Worm (Caenorhabditis elegans) whole organism, L1 larva: ENCODE data around the gene C28D4.4.

Experiments used
- F16B12.6 ChIP-seq: fragments of 150-350 bp; optimal IDR thresholded peaks from 2 replicates; lab custom pipeline; 2014; ENCODE audit warnings: missing biosample characterization, missing genetic modification characterization
- Y116A8C.19 ChIP-seq: sonication (generic microtip); optimal IDR thresholded peaks from 2 replicates; lab custom pipeline; 2016; ENCODE audit warnings: missing compliant biosample characterization, missing genetic modification characterization, borderline replicate concordance
- aly-2 ChIP-seq: fragments of 150-350 bp; optimal IDR thresholded peaks from 2 replicates; lab custom pipeline; 2014; ENCODE audit warnings: missing biosample characterization, missing genetic modification characterization
- ama-1 ChIP-seq: fragments of 150-350 bp; optimal IDR thresholded peaks from 2 replicates; lab custom pipeline; 2014
- blmp-1 ChIP-seq: fragments of 150-350 bp; optimal IDR thresholded peaks from 2 replicates; lab custom pipeline; 2014; ENCODE audit warnings: missing biosample characterization, missing genetic modification characterization
- ceh-8 ChIP-seq: fragments of 200-800 bp; sonication (Bioruptor generic); optimal IDR thresholded peaks from 2 replicates; lab custom pipeline; 2018; ENCODE audit warnings: mild to moderate bottlenecking, missing genetic modification characterization, moderate library complexity, missing compliant biosample characterization
- ceh-82 ChIP-seq, 3 experiments: fragments of 150-350 bp in 1 of 3; sonication (generic microtip) in 2 of 3; optimal IDR thresholded peaks; 2 replicates each; lab custom pipeline; 2014 to 2017; ENCODE audit warnings: missing biosample characterization in 3 of 3, missing genetic modification characterization in 3 of 3
- dsc-1 ChIP-seq: sonication (generic microtip); optimal IDR thresholded peaks from 2 replicates; lab custom pipeline; 2016; ENCODE audit warnings: mild to moderate bottlenecking, missing genetic modification characterization, missing compliant biosample characterization
- efl-3 ChIP-seq: fragments of 200-800 bp; sonication (Bioruptor generic); optimal IDR thresholded peaks from 2 replicates; lab custom pipeline; 2018; ENCODE audit warnings: mild to moderate bottlenecking, missing genetic modification characterization, missing compliant biosample characterization
- elt-2 ChIP-seq: sonication (generic microtip); optimal IDR thresholded peaks from 2 replicates; lab custom pipeline; 2016; ENCODE audit warnings: missing genetic modification characterization, mild to moderate bottlenecking, inconsistent platforms, missing compliant biosample characterization, missing genetic modification reagents
- fkh-4 ChIP-seq: sonication (generic microtip); optimal IDR thresholded peaks from 2 replicates; lab custom pipeline; 2016; ENCODE audit warnings: missing compliant biosample characterization, missing genetic modification characterization, borderline replicate concordance
- fkh-8 ChIP-seq: sonication (generic microtip); optimal IDR thresholded peaks from 2 replicates; lab custom pipeline; 2016; ENCODE audit warnings: mild to moderate bottlenecking, missing genetic modification characterization, missing compliant biosample characterization
- hlh-17 ChIP-seq: fragments of 200-800 bp; sonication (Bioruptor generic); optimal IDR thresholded peaks from 2 replicates; lab custom pipeline; 2018; ENCODE audit warnings: missing genetic modification characterization, mild to moderate bottlenecking, missing compliant biosample characterization, moderate library complexity, borderline replicate concordance
- hlh-4 ChIP-seq: sonication (generic microtip); optimal IDR thresholded peaks from 2 replicates; lab custom pipeline; 2016; ENCODE audit warnings: mild to moderate bottlenecking, missing genetic modification characterization, missing compliant biosample characterization
- hpl-2 ChIP-seq: fragments of 150-350 bp; optimal IDR thresholded peaks from 2 replicates; lab custom pipeline; 2014; ENCODE audit warnings: missing biosample characterization, missing genetic modification reagents, missing genetic modification characterization
- irx-1 ChIP-seq: sonication (generic microtip); optimal IDR thresholded peaks from 2 replicates; lab custom pipeline; 2016; ENCODE audit warnings: missing genetic modification characterization, missing compliant biosample characterization
- isw-1 ChIP-seq: fragments of 200-800 bp; sonication (Bioruptor generic); IDR thresholded peaks from 2 replicates; pipeline ENCODE4 v1.3.6; 2022; ENCODE audit warnings: missing genetic modification characterization, missing compliant biosample characterization
- lin-13 ChIP-seq: fragments of 150-350 bp; optimal IDR thresholded peaks from 2 replicates; lab custom pipeline; 2014; ENCODE audit warnings: missing biosample characterization, missing genetic modification reagents, missing genetic modification characterization
- lin-14 ChIP-seq: fragments of 200-800 bp; sonication (Bioruptor generic); optimal IDR thresholded peaks from 2 replicates; lab custom pipeline; 2018; ENCODE audit warnings: mild to moderate bottlenecking, missing genetic modification characterization, moderate library complexity, missing compliant biosample characterization
- lin-39 ChIP-seq: fragments of 150-350 bp; optimal IDR thresholded peaks from 2 replicates; lab custom pipeline; 2014; ENCODE audit warnings: missing biosample characterization, missing genetic modification reagents, missing genetic modification characterization
- lsy-2 ChIP-seq, 2 experiments: fragments of 150-350 bp; optimal IDR thresholded peaks; 2 replicates each; lab custom pipeline; 2014; ENCODE audit warnings: missing biosample characterization in 2 of 2, missing genetic modification characterization in 2 of 2
- mdl-1 ChIP-seq, 2 experiments: fragments of 150-350 bp; optimal IDR thresholded peaks; 2 replicates each; lab custom pipeline; 2014 to 2017; ENCODE audit warnings: missing biosample characterization in 2 of 2, missing genetic modification characterization in 2 of 2, inconsistent platforms in 1 of 2
- mep-1 ChIP-seq: fragments of 150-350 bp; optimal IDR thresholded peaks from 2 replicates; lab custom pipeline; 2014; ENCODE audit warnings: missing biosample characterization, missing genetic modification characterization
- nhr-11 ChIP-seq: fragments of 150-350 bp; optimal IDR thresholded peaks from 2 replicates; lab custom pipeline; 2014; ENCODE audit warnings: missing biosample characterization, missing genetic modification characterization
- nhr-28 ChIP-seq: fragments of 150-350 bp; optimal IDR thresholded peaks from 2 replicates; lab custom pipeline; 2014; ENCODE audit warnings: missing biosample characterization, missing genetic modification characterization
- nhr-76 ChIP-seq: sonication (generic microtip); optimal IDR thresholded peaks from 2 replicates; lab custom pipeline; 2017; ENCODE audit warnings: missing biosample characterization, missing genetic modification characterization
- nhr-84 ChIP-seq: sonication (generic microtip); optimal IDR thresholded peaks from 2 replicates; lab custom pipeline; 2017; ENCODE audit warnings: missing biosample characterization, missing genetic modification characterization
- nhr-85 ChIP-seq: sonication (generic microtip); peaks from one replicate; lab custom pipeline; 2016; ENCODE audit warnings: missing genetic modification characterization, inconsistent platforms, missing compliant biosample characterization
- nhr-90 ChIP-seq: sonication (generic microtip); optimal IDR thresholded peaks from 2 replicates; lab custom pipeline; 2016; ENCODE audit warnings: mild to moderate bottlenecking, missing genetic modification characterization, missing compliant biosample characterization; ENCODE audit not compliant: poor library complexity
- pax-3 ChIP-seq: fragments of 200-800 bp; sonication (Bioruptor generic); optimal IDR thresholded peaks from 2 replicates; lab custom pipeline; 2018; ENCODE audit warnings: mild to moderate bottlenecking, missing genetic modification characterization, moderate library complexity, missing compliant biosample characterization
- skn-1 ChIP-seq: fragments of 150-350 bp; optimal IDR thresholded peaks from 2 replicates; lab custom pipeline; 2014; ENCODE audit warnings: missing biosample characterization, missing genetic modification characterization
- snpc-4 ChIP-seq: fragments of 150-350 bp; optimal IDR thresholded peaks from 2 replicates; lab custom pipeline; 2014; ENCODE audit warnings: missing biosample characterization, missing genetic modification characterization
- snu-23 ChIP-seq: sonication (generic microtip); optimal IDR thresholded peaks from 2 replicates; lab custom pipeline; 2016; ENCODE audit warnings: missing genetic modification characterization, missing compliant biosample characterization
- sptf-1 ChIP-seq: fragments of 150-350 bp; optimal IDR thresholded peaks from 2 replicates; lab custom pipeline; 2014; ENCODE audit warnings: missing biosample characterization, missing genetic modification characterization
- unc-130 ChIP-seq: fragments of 150-350 bp; optimal IDR thresholded peaks from 2 replicates; lab custom pipeline; 2017; ENCODE audit warnings: missing biosample characterization, missing genetic modification characterization, inconsistent platforms
- xbp-1 ChIP-seq: sonication (generic microtip); optimal IDR thresholded peaks from 2 replicates; lab custom pipeline; 2016; ENCODE audit warnings: missing genetic modification characterization, missing compliant biosample characterization
- zip-4 ChIP-seq: fragments of 200-800 bp; sonication (Bioruptor generic); optimal IDR thresholded peaks from 2 replicates; lab custom pipeline; 2018; ENCODE audit warnings: mild to moderate bottlenecking, missing genetic modification characterization, moderate library complexity, missing compliant biosample characterization
- ztf-4 ChIP-seq: fragments of 150-350 bp; optimal IDR thresholded peaks from 2 replicates; lab custom pipeline; 2014; ENCODE audit warnings: missing biosample characterization, missing genetic modification characterization

Gene C28D4.4

DNA sequence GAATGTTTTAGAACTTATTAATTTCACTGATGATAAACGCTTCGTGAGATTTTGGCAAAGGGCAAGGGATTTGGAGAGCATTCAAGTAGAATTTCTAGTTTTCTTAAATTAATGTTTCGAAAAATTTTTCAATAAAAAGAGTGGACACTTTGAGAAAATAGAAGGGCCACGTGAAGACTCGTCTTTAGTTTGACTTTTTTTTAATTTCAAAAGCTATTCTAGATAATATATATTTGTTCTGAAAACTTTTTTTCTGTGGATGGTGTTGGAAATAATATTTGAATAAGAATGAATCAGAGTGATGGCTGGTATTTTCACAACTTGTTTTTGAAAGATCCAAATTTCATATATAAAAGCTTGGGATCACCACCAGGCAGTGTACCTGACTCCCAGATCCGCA is 3.5 kb upstream of the C28D4.4 start, which contains the start of gene C28D4.8:
Gene C28D4.8, minus strand, starts transcription at position 101 of the 400 bp plus-strand sequence.
- TF ChIP-seq ceh-82 (tag; optimal IDR thresholded peaks at IDR 0.05; lab: Kevin White, UChicago): no peak
- no peak for TF ChIP-seq isw-1 (GFP tag; lab: Robert Waterston, UW)
- TF ChIP-seq zip-4 (GFP tag; lab: Kevin White, UChicago): no peak
- no peak for TF ChIP-seq lin-39 (tag; lab: Kevin White, UChicago)
- no peak for TF ChIP-seq hpl-2 (GFP tag; lab: Kevin White, UChicago)
- no peak for TF ChIP-seq ceh-8 (GFP tag; lab: Kevin White, UChicago)
- no peak for TF ChIP-seq Y116A8C.19 (tag; lab: Kevin White, UChicago)
- no peak for TF ChIP-seq nhr-90 (tag; lab: Kevin White, UChicago)
- TF ChIP-seq nhr-84 (tag; lab: Kevin White, UChicago): no peak
- TF ChIP-seq ama-1: no peak
- TF ChIP-seq unc-130 (tag; lab: Kevin White, UChicago): no peak
- no peak for TF ChIP-seq hlh-17
- TF ChIP-seq irx-1 (tag; lab: Kevin White, UChicago): no peak
- TF ChIP-seq elt-2 (tag; lab: Kevin White, UChicago): no peak
- TF ChIP-seq nhr-11: no peak
- no peak for TF ChIP-seq xbp-1 (tag; lab: Kevin White, UChicago)
- TF ChIP-seq, all 84 proteins: peak for 0

DNA sequence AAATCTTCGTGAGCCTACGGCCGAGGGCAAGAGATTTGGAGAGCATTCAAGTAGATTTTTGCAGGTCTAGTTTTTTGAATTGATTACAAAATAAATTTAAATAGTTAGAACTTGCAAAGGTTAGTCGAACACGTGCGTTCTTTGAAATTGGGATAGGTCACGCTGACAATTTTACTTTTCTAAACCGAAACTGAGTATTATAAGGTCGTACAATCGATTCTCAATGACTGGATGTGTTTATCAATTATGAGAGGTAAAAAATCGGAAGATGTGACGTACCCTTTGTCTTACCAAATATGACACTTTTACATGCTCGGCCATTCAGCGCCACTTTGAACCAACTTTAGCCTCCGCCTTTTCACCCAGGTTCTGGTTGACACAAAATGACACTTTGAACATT is 2.0 kb upstream of the C28D4.4 start, which contains the start of gene C28D4.5:
Gene C28D4.5, minus strand, starts transcription at position 101 of the 400 bp plus-strand sequence.
- TF ChIP-seq mdl-1 (tag; optimal IDR thresholded peaks at IDR 0.05; lab: Kevin White, UChicago) (no peak), nhr-76 (no peak), nhr-85 (tag; lab: Kevin White, UChicago) (no peak), dsc-1 (tag; lab: Kevin White, UChicago) (no peak), fkh-4 (no peak), fkh-8 (no peak), lsy-2 (tag; optimal IDR thresholded peaks at IDR 0.05; lab: Kevin White, UChicago) (no peak), blmp-1 (no peak), snpc-4 (tag; lab: Kevin White, UChicago) (no peak), lin-14 (GFP tag; lab: Kevin White, UChicago) (no peak), nhr-28 (tag; lab: Kevin White, UChicago) (no peak), mep-1 (no peak), irx-1 (tag; lab: Kevin White, UChicago) (no peak)

ce11 chrIV:9742883-9743282 is 1.9 kb downstream of the C28D4.4 start, which contains the start of gene C28D4.7:
Gene C28D4.7 (minus strand): TSS chrIV:9743147.
- TF ChIP-seq ztf-4 (tag; lab: Kevin White, UChicago) (no peak), efl-3 (GFP tag; lab: Kevin White, UChicago) (no peak), snu-23 (GFP tag; lab: Kevin White, UChicago) (no peak), pax-3 (no peak), lin-13 (GFP tag; lab: Kevin White, UChicago) (no peak), sptf-1 (no peak), ceh-8 (GFP tag; lab: Kevin White, UChicago) (no peak), fkh-8 (no peak), mdl-1 (tag; optimal IDR thresholded peaks at IDR 0.05; lab: Kevin White, UChicago) (no peak), hlh-4 (tag; lab: Kevin White, UChicago) (no peak), mep-1 (no peak), F16B12.6 (tag; lab: Kevin White, UChicago) (no peak), skn-1 (tag; lab: Kevin White, UChicago) (no peak), aly-2 (tag; lab: Kevin White, UChicago) (no peak)
